Fruit fly (Drosophila melanogaster): Measurements from ENCODE around the gene brwl.

- no peak for TF ChIP-seq CG15710 (tag; optimal IDR thresholded peaks at IDR 0.05)
- TF ChIP-seq Snoo (tag; optimal IDR thresholded peaks at IDR 0.05): no peak
- TF ChIP-seq D1 (tag; optimal IDR thresholded peaks at IDR 0.05): no peak
- TF ChIP-seq Ets98B (GFP tag; IDR thresholded peaks at IDR 0.05): no peak
- no peak for TF ChIP-seq CG17806 (tag; optimal IDR thresholded peaks at IDR 0.05)
- no peak for TF ChIP-seq fd96Ca (GFP tag; IDR thresholded peaks at IDR 0.05)
- TF ChIP-seq CG10348 (GFP tag; IDR thresholded peaks at IDR 0.05): no peak
- TF ChIP-seq gl (tag; optimal IDR thresholded peaks at IDR 0.05): no peak
- no peak for TF ChIP-seq CG4496 (GFP tag; IDR thresholded peaks at IDR 0.05)
- no peak for TF ChIP-seq Pif1B (GFP tag; optimal IDR thresholded peaks at IDR 0.05)
- no peak for TF ChIP-seq CG13204 (GFP tag; optimal IDR thresholded peaks at IDR 0.05)
Observed at dm6 chr2L:9602103-9602502, 33.4 kb downstream of the brwl start.

Measured in whole organism, pupa.